Worm (Caenorhabditis elegans) whole organism, L2 larva: ENCODE measurements around the gene faxc-1.

Source experiments
- sma-3 ChIP-seq: sonication (generic microtip); optimal IDR thresholded peaks from 2 replicates; lab custom pipeline; 2016; ENCODE audit warnings: missing genetic modification reagents, missing genetic modification characterization, missing compliant biosample characterization
- unc-39 ChIP-seq: fragments of 150-350 bp; optimal IDR thresholded peaks from 2 replicates; lab custom pipeline; 2014; ENCODE audit warnings: missing biosample characterization, missing genetic modification characterization
- ztf-1 ChIP-seq: fragments of 200-800 bp; sonication (Bioruptor generic); conservative IDR thresholded peaks from 2 replicates; pipeline ENCODE4 v1.3.6; 2022; ENCODE audit warnings: missing genetic modification characterization, missing compliant biosample characterization

- no peak for TF ChIP-seq unc-39
- no peak for TF ChIP-seq ztf-1
- no peak for TF ChIP-seq sma-3 (GFP tag; lab: Kevin White, UChicago)
Observed at ce11 chrII:12214562-12214961, 49.4 kb upstream of the faxc-1 start.
